Worm (Caenorhabditis elegans) whole organism, young adult: ENCODE results near the gene sfxn-1.5.

Source experiments
- ceh-27 ChIP-seq: fragments of 200-800 bp; sonication (Bioruptor generic); optimal IDR thresholded peaks from 2 replicates; lab custom pipeline; 2018; ENCODE audit warnings: mild to moderate bottlenecking, missing genetic modification characterization, moderate library complexity, missing compliant biosample characterization
- let-607 ChIP-seq, 2 experiments: fragments of 200-800 bp in 1 of 2; sonication (Bioruptor generic) in 1 of 2; sonication (generic microtip) in 1 of 2; optimal IDR thresholded peaks; 2 replicates each; lab custom pipeline; 2016 to 2018; ENCODE audit warnings: mild to moderate bottlenecking in 2 of 2, missing compliant biosample characterization in 2 of 2, missing genetic modification characterization in 2 of 2, moderate library complexity in 2 of 2, missing genotype in 1 of 2

- TF ChIP-seq let-607 (tag; optimal IDR thresholded peaks at IDR 0.05; lab: Kevin White, UChicago) (no peak), ceh-27 (no peak)
Measured at ce11 chrX:11633278-11633677, 28.2 kb downstream of the sfxn-1.5 start.
